Worm (Caenorhabditis elegans) whole organism, early embryonic: Measurements from ENCODE around the gene tig-2.

ENCODE experiments used
- B0310.2 ChIP-seq: sonication (generic microtip); optimal IDR thresholded peaks from 2 replicates; lab custom pipeline; 2016; ENCODE audit warnings: mild to moderate bottlenecking, missing genetic modification characterization, missing compliant biosample characterization
- F13C5.2 ChIP-seq: sonication (generic microtip); optimal IDR thresholded peaks from 2 replicates; lab custom pipeline; 2017; ENCODE audit warnings: mild to moderate bottlenecking, missing genetic modification characterization, inconsistent platforms, missing compliant biosample characterization
- ama-1 ChIP-seq: fragments of 150-350 bp; optimal IDR thresholded peaks from 2 replicates; lab custom pipeline; 2014
- ceh-36 ChIP-seq: sonication (generic microtip); optimal IDR thresholded peaks from 2 replicates; lab custom pipeline; 2016; ENCODE audit warnings: missing genetic modification characterization, inconsistent platforms, missing compliant biosample characterization
- ets-7 ChIP-seq: sonication (generic microtip); optimal IDR thresholded peaks from 2 replicates; lab custom pipeline; 2016; ENCODE audit warnings: missing genotype, missing genetic modification characterization, missing compliant biosample characterization
- flt-1 ChIP-seq: fragments of 200-800 bp; sonication (Bioruptor generic); IDR thresholded peaks from 2 replicates; pipeline ENCODE4 v1.3.6; 2022; ENCODE audit warnings: missing genetic modification characterization, missing compliant biosample characterization
- hmbx-1 ChIP-seq: sonication (generic microtip); optimal IDR thresholded peaks from 2 replicates; lab custom pipeline; 2016; ENCODE audit warnings: mild to moderate bottlenecking, missing genetic modification characterization, missing compliant biosample characterization
- pes-1 ChIP-seq: fragments of 200-800 bp; sonication (Bioruptor generic); IDR thresholded peaks from 2 replicates; pipeline ENCODE4 v1.3.6; 2022; ENCODE audit warnings: missing genetic modification reagents, missing genetic modification characterization, missing compliant biosample characterization
- scrt-1 ChIP-seq: fragments of 200-800 bp; sonication (Bioruptor generic); IDR thresholded peaks from 2 replicates; pipeline ENCODE4 v1.3.6; 2022; ENCODE audit warnings: missing genetic modification characterization, missing compliant biosample characterization
- sea-1 ChIP-seq: fragments of 200-800 bp; sonication (Bioruptor generic); conservative IDR thresholded peaks from 2 replicates; pipeline ENCODE4 v1.3.6; 2022; ENCODE audit warnings: missing genetic modification characterization, missing compliant biosample characterization
- tbx-11 ChIP-seq: fragments of 200-800 bp; sonication (Bioruptor generic); IDR thresholded peaks from 2 replicates; pipeline ENCODE4 v1.3.6; 2022; ENCODE audit warnings: missing genetic modification characterization, missing compliant biosample characterization
- tbx-37 ChIP-seq: fragments of 200-800 bp; sonication (Bioruptor generic); conservative IDR thresholded peaks from 2 replicates; pipeline ENCODE4 v1.3.6; 2022; ENCODE audit warnings: missing genetic modification reagents, missing genetic modification characterization, missing compliant biosample characterization

DNA sequence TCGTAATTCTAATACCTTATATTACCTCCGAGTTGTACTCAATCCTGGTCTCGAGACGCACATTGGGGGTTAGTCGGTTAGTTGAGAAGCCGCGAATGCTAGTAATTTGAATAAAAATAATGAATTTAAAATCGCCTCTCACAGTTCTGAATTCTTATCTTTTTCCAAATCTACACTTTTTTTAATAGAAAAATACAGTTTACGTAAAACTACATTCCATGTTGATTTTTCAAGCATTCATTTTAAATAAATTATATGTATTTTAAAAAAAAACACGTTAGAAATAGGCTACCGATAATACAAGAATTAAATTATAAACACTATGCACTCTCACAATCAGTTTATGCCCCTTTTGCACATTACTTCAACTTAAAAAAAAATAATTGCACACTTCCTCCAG lies 39.7 kb upstream of the tig-2 start, which contains the start of gene C18G1.9:
- TF ChIP-seq hmbx-1 (tag; lab: Kevin White, UChicago) = no peak
- TF ChIP-seq ets-7 (tag; lab: Kevin White, UChicago) = no peak
- no peak for TF ChIP-seq pes-1 (GFP tag; lab: Robert Waterston, UW)
- no peak for TF ChIP-seq tbx-11 (GFP tag; lab: Robert Waterston, UW)
- no peak for TF ChIP-seq ama-1 (lab: Kevin White, UChicago)
- TF ChIP-seq sea-1 (GFP tag; lab: Robert Waterston, UW) = no peak
- no peak for TF ChIP-seq flt-1 (GFP tag; lab: Robert Waterston, UW)
- TF ChIP-seq tbx-37 (GFP tag; lab: Robert Waterston, UW) = no peak
- TF ChIP-seq F13C5.2 = no peak
- TF ChIP-seq B0310.2 (tag; lab: Kevin White, UChicago) = no peak
- no peak for TF ChIP-seq scrt-1 (GFP tag; lab: Robert Waterston, UW)
- TF ChIP-seq ceh-36 (tag; lab: Kevin White, UChicago) = no peak
